Fruit fly (Drosophila melanogaster) S2 (cell line): ENCODE measurements around the gene CG12084.

Experiments
- CG8478 ChIP-seq: fragments of >200 bp; optimal IDR thresholded peaks from 2 replicates; lab custom pipeline; 2018
- CTCF ChIP-seq, 2 experiments: fragments of >200 bp; optimal IDR thresholded peaks; 2 replicates each; lab custom pipeline; 2018

Gene CG12084

DNA sequence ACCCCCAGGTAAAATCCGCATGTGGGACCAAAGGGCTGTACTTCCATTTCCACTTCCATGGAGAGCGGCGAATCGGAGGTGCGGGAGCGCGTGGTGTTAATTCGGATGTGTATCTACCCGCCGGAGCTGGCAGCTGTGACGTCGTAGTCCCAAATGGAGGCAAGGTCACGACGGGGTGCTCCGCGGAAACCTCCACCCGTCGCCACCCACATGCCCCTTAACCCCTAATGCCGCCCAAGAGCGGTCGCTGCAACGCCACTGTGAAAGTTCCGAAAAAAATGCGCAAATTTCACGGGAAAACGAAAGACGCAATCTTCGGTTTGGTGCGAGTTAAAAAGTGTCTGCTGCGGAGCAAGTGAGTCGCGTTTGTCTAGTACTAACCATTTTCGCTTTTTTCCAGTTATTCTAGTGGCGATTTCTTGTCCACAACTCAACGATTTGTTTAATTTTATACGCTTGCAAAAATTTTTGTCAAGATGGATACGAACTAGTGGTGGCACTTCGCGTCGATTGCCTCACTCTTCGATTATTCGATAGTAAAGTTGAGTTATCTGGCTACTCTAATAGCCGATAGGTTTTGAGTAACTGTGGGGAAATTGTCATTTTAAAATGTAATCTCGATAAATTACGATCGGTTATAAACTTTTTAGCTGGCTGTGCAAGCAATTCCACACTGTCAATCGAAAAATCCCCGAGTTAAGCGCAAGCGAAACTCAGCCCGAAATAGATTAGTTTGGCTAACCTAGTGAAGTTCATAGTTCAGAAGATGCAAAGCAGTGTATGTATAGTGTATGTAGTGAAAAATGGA lies 5.8 kb upstream of the CG12084 start, which contains the start of the genes hfp and Psa:
Gene hfp, minus strand, starts transcription at position 505 of the 808 bp plus-strand sequence.
Gene Psa, plus strand, starts transcription at position 758 of the 808 bp plus-strand sequence.
- TF ChIP-seq CG8478 (lab: Kevin White, UChicago) (no peak), CTCF (optimal IDR thresholded peaks at IDR 0.05; lab: Kevin White, UChicago) (no peak)

DNA sequence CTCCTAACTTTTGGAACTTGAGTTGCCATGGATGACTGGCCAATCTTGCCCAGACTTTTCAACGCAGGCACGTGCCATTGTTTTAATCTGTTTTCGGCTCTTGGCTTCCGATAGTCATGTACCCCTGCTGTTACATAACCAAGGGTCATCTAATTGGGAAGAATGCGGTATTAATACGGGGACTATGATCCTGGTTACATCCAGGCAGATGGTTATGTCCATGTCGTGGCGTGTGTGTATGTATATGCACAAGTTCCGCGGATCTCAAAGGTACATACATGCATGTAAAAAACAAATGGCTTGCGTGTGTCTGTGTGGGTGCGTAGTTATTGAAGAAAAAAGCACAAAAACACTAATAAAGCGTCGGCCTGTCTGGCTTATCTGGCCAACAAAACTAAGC lies 640 bp downstream of the CG12084 start:
- TF ChIP-seq CTCF (optimal IDR thresholded peaks at IDR 0.05; lab: Kevin White, UChicago) (no peak), CG8478 (lab: Kevin White, UChicago) (no peak)

dm6 chr3L:1489523-1489922 lies 6.9 kb downstream of the CG12084 start, which contains the start of gene stet:
stet (minus strand) TSS chr3L:1489547.
- TF ChIP-seq CG8478 (lab: Kevin White, UChicago) (no peak), CTCF (optimal IDR thresholded peaks at IDR 0.05; lab: Kevin White, UChicago) (no peak)

DNA sequence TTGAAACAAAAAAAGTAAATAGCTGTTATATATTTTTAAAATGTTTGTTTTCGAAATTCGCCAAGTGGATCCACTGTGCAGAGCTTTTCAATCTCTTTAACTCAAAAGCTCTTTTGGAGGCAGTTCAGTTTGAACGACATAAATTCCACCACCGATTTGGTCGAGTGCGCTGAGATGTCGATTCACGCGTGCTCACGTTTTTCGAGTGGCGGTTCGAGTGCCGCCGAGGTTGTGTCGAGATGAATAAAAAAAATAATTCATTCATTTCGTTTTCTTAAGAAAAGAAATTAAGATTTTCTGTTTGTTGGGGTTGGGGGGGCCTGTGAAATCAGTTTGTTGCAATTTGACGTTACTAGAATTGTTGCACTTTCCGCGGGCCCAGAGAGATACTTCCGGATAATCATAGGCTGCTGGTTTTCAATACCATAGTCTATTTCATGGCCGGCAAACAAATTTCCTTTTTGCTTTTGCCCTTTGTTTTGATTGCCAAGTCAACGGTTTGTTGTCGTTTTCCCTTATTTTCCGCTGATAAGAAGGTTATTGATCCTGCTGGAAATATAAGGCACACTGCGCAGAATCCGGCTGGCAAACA lies 7.8 kb downstream of the CG12084 start:
- TF ChIP-seq CG8478 (lab: Kevin White, UChicago) (no peak), CTCF (optimal IDR thresholded peaks at IDR 0.05; lab: Kevin White, UChicago) (no peak)

dm6 chr3L:1484747-1485146 lies 11.7 kb downstream of the CG12084 start:
- no peak for TF ChIP-seq CTCF (optimal IDR thresholded peaks at IDR 0.05; lab: Kevin White, UChicago)
- TF ChIP-seq CG8478 (lab: Kevin White, UChicago) = no peak

- TF ChIP-seq CG8478 (lab: Kevin White, UChicago) = no peak
- TF ChIP-seq CTCF (optimal IDR thresholded peaks at IDR 0.05; lab: Kevin White, UChicago) = no peak
These were observed 17.3 kb downstream of the CG12084 start for dm6 chr3L:1478998-1479680.

DNA sequence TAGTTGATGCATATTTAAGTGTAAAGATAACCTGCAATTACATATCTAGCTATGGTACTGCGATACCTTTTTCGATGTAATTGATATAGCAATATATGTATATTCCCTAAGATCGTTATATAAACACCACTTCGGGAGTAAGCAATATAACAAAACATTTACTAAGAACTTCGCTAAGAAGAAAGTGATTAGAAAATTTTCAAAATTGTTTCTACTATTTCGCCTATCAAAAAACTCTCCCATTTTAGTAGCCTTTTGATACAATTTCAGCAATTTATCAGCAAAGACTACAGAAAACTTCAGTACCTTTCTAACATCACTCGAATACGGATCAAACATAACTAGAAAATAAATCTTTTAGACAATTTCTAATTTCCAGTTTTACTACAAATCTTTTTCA lies 19.1 kb downstream of the CG12084 start, which contains the start of gene robl62A:
Gene robl62A, plus strand, starts transcription at position 301 of the 400 bp plus-strand sequence.
- TF ChIP-seq CTCF (optimal IDR thresholded peaks at IDR 0.05; lab: Kevin White, UChicago) (no peak), CG8478 (lab: Kevin White, UChicago) (no peak)

dm6 chr3L:1475157-1475556 lies 21.3 kb downstream of the CG12084 start, which contains the start of gene Ptp61F:
Ptp61F (minus strand) TSS chr3L:1475257.
- TF ChIP-seq CTCF (optimal IDR thresholded peaks at IDR 0.05; lab: Kevin White, UChicago) = no peak
- no peak for TF ChIP-seq CG8478 (lab: Kevin White, UChicago)

DNA sequence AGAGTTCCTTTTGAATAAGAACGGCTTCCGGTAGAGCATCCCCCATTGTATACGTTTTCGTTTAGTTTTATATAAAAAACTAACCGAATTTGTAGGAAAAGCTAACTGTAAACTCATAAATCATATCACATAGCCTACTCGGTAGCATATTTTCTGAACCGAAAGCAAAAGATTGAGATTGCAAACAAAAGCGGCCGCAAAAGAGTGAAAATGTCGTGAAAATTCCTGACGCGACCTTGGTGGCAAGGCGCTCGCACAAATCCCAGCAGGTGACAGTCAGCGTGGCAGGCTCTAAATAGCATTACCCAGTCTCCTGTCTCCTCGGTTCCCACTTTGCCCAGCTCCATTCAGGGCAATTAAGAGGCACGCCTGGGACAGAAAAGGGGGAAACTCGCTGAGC lies 24.5 kb downstream of the CG12084 start, which contains the start of gene Naa30B:
Gene Naa30B, minus strand, starts transcription at position 101 of the 400 bp plus-strand sequence.
- TF ChIP-seq CG8478 (lab: Kevin White, UChicago) (no peak), CTCF (optimal IDR thresholded peaks at IDR 0.05; lab: Kevin White, UChicago) (no peak)

dm6 chr3L:1471037-1471436 lies 25.4 kb downstream of the CG12084 start:
- TF ChIP-seq CG8478 (lab: Kevin White, UChicago) = no peak

dm6 chr3L:1469241-1469640 lies 27.2 kb downstream of the CG12084 start:
- TF ChIP-seq CTCF (optimal IDR thresholded peaks at IDR 0.05; lab: Kevin White, UChicago) (no peak), CG8478 (lab: Kevin White, UChicago) (no peak)

DNA sequence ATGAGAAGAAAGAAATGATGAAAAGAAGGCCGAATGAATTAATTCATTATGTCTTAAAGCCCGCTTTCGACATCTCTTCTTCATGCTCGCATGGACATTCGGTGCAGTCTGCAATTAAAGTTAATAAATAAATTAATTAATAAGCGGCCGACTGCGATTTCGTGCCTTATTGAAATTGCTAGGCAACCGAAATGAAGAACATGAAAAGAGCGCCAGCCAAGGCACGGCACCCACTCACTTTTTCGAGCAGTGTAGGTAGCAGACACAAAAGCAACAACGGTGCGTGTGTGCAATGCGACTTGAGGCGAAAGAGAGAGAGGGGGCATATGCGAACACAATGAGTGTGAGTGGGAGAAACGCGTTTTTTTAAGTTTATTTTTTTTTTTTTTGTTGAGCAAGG lies 32.0 kb downstream of the CG12084 start:
- TF ChIP-seq CTCF (optimal IDR thresholded peaks at IDR 0.05; lab: Kevin White, UChicago) (no peak), CG8478 (lab: Kevin White, UChicago) (no peak)

dm6 chr3L:1463547-1463946 lies 32.9 kb downstream of the CG12084 start, which contains the start of gene rho:
rho (plus strand) TSS chr3L:1463811.
- TF ChIP-seq CTCF (optimal IDR thresholded peaks at IDR 0.05; lab: Kevin White, UChicago) (no peak), CG8478 (lab: Kevin White, UChicago) (no peak)

dm6 chr3L:1461831-1462230 lies 34.6 kb downstream of the CG12084 start:
- no peak for TF ChIP-seq CTCF (optimal IDR thresholded peaks at IDR 0.05; lab: Kevin White, UChicago)
- no peak for TF ChIP-seq CG8478 (lab: Kevin White, UChicago)
